Worm (Caenorhabditis elegans): ENCODE results near the gene tra-1.

DNA sequence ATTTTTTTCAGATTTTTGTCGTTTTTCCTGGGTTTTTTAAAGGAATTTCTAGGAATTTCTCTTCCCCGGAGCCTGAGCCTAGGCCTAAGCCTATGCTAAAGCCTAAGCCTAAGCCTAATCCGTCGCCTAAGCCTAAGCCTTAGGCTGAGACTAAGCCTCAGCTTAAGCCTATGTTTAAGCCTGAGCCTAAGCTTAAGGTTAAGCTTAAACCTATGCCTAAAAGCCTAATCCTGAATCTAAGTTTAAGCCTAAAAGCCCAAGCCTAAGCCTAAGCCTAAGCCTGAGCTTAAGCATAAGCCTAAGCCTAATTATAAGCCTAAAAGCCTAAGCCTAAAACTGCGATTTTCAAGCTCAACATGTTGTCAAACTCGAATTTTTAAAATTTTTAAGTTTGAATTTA, 878 bp downstream of the tra-1 start:
- TF ChIP-seq snpc-1.3 (tag; optimal IDR thresholded peaks at IDR 0.05; ENCODE audit: insufficient read depth) (no peak), F10E7.11 (tag; optimal IDR thresholded peaks at IDR 0.05) (no peak), egrh-3 (GFP tag; IDR thresholded peaks at IDR 0.05) (no peak)

Measured in whole organism, young adult.